Worm (Caenorhabditis elegans): ENCODE measurements around the gene cuc-1.

DNA sequence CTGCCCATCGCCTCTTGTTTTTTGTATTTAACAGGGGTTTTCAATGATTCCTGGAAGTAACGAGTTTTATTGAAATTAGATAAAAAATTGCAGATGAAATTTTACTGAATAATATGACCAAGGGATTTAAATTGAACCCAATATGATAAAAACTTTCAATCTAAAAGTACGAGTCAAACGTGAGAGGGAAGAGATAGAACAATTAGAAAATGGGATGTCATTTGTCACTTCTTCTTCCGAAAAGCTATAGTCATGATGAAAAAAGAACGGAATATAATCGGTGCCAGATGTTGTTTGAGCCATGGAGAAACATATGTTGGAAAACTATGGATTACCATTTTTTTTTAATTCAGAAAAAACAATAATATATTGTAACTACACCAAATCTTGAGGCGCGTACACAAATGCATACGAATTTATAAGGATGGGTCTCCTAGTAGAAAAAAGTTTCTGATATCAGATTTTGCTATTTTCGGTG lies 18.1 kb upstream of the cuc-1 start, which contains the start of gene sup-18:
- TF ChIP-seq him-1 (tag; optimal IDR thresholded peaks at IDR 0.05) (no peak), dao-5 (tag; optimal IDR thresholded peaks at IDR 0.05) (no peak), W03F9.2 (tag; optimal IDR thresholded peaks at IDR 0.05) (no peak)

Data from whole organism, L4/young adult.